Worm (Caenorhabditis elegans) whole organism, young adult: ENCODE data around the gene gtf-2F1.

Experiments
- egl-44 ChIP-seq: fragments of 200-800 bp; sonication (Bioruptor generic); IDR thresholded peaks from 2 replicates; pipeline ENCODE4 v1.3.6; 2022; ENCODE audit warnings: missing genetic modification reagents, missing genetic modification characterization, missing compliant biosample characterization
- hrde-1 ChIP-seq: sonication (generic microtip); optimal IDR thresholded peaks from 2 replicates; lab custom pipeline; 2016; ENCODE audit warnings: missing genetic modification characterization, mild to moderate bottlenecking, missing compliant biosample characterization, moderate library complexity, missing genotype, missing genetic modification reagents, borderline replicate concordance
- nhr-80 ChIP-seq: sonication (generic microtip); optimal IDR thresholded peaks from 2 replicates; lab custom pipeline; 2016; ENCODE audit warnings: missing genetic modification characterization, missing compliant biosample characterization

Gene gtf-2F1

ce11 chrII:4350888-4351287 is 49.5 kb downstream of the gtf-2F1 start, which contains the start of gene H20J04.9:
Gene H20J04.9, plus strand, starts transcription at chrII:4351188.
- TF ChIP-seq nhr-80 (tag; lab: Kevin White, UChicago), result no peak
- TF ChIP-seq egl-44, result no peak
- TF ChIP-seq hrde-1, result no peak
